Fruit fly (Drosophila melanogaster): ENCODE results near the gene CG8927.

CG8927 gene

dm6 chr3R:16230080-16230670 lies 49.4 kb downstream of the CG8927 start (continued):
- no peak for TF ChIP-seq prd (optimal IDR thresholded peaks at IDR 0.05)
- TF ChIP-seq prd (GFP tag; IDR thresholded peaks at IDR 0.05), result no peak
- TF ChIP-seq CG17328 (GFP tag; IDR thresholded peaks at IDR 0.05), result no peak
- TF ChIP-seq chn (GFP tag; optimal IDR thresholded peaks at IDR 0.05), result no peak
- no peak for TF ChIP-seq CG7786 (GFP tag; optimal IDR thresholded peaks at IDR 0.05)
- TF ChIP-seq CG3995 (GFP tag; optimal IDR thresholded peaks at IDR 0.05), result no peak
- TF ChIP-seq otp (GFP tag; IDR thresholded peaks at IDR 0.05), result no peak
- TF ChIP-seq sqz (GFP tag; optimal IDR thresholded peaks at IDR 0.05), result peak; percentile 46
- peak; percentile 7 for TF ChIP-seq ERR (GFP tag; optimal IDR thresholded peaks at IDR 0.05)
- no peak for TF ChIP-seq CG14965 (GFP tag; optimal IDR thresholded peaks at IDR 0.05; ENCODE audit: borderline replicate concordance)
- TF ChIP-seq ara (GFP tag; IDR thresholded peaks at IDR 0.05), result no peak
- TF ChIP-seq caup (GFP tag; optimal IDR thresholded peaks at IDR 0.05; ENCODE audit: severe bottlenecking), result peak; percentile 22
- TF ChIP-seq CG9932 (GFP tag; IDR thresholded peaks at IDR 0.05), result no peak
- no peak for TF ChIP-seq Doc2 (GFP tag; IDR thresholded peaks at IDR 0.05)
- no peak for TF ChIP-seq Chrac-16 (GFP tag; optimal IDR thresholded peaks at IDR 0.05)
- no peak for TF ChIP-seq Oli (tag; optimal IDR thresholded peaks at IDR 0.05)
- TF ChIP-seq CG33557 (GFP tag; optimal IDR thresholded peaks at IDR 0.05), result no peak
- no peak for TF ChIP-seq TFAM (GFP tag; optimal IDR thresholded peaks at IDR 0.05)
- no peak for TF ChIP-seq Fer2 (tag; optimal IDR thresholded peaks at IDR 0.05)
- no peak for TF ChIP-seq D19A (tag; optimal IDR thresholded peaks at IDR 0.05)
- no peak for TF ChIP-seq CG2889 (GFP tag; IDR thresholded peaks at IDR 0.05)
- peak; percentile 57 for TF ChIP-seq CG7987 (GFP tag; optimal IDR thresholded peaks at IDR 0.05)
- no peak for TF ChIP-seq CG34422 (GFP tag; IDR thresholded peaks at IDR 0.05)
- no peak for TF ChIP-seq CG13123 (GFP tag; optimal IDR thresholded peaks at IDR 0.05)
- no peak for TF ChIP-seq Asciz (GFP tag; optimal IDR thresholded peaks at IDR 0.05)
- TF ChIP-seq ato (GFP tag; IDR thresholded peaks at IDR 0.05; ENCODE audit: partially characterized antibody), result no peak
- TF ChIP-seq CG15269 (tag; optimal IDR thresholded peaks at IDR 0.05), result peak; percentile 16
- TF ChIP-seq CG8924 (tag; optimal IDR thresholded peaks at IDR 0.05), result no peak
- no peak for TF ChIP-seq Kr (GFP tag; optimal IDR thresholded peaks at IDR 0.05)
- TF ChIP-seq CG9437 (GFP tag; optimal IDR thresholded peaks at IDR 0.05), result no peak
- no peak for TF ChIP-seq CG2202 (tag; optimal IDR thresholded peaks at IDR 0.05)
- TF ChIP-seq CG3065 (GFP tag; optimal IDR thresholded peaks at IDR 0.05), result no peak
- TF ChIP-seq vfl (GFP tag; optimal IDR thresholded peaks at IDR 0.05), result no peak
- TF ChIP-seq CG6683 (GFP tag; optimal IDR thresholded peaks at IDR 0.05), result no peak
- no peak for TF ChIP-seq Trl (optimal IDR thresholded peaks at IDR 0.05)
- TF ChIP-seq Trl (GFP tag; optimal IDR thresholded peaks at IDR 0.05), result no peak
- TF ChIP-seq lov (optimal IDR thresholded peaks at IDR 0.05), result no peak
- no peak for TF ChIP-seq lov (GFP tag; IDR thresholded peaks at IDR 0.05)
- TF ChIP-seq CG11456 (GFP tag; IDR thresholded peaks at IDR 0.05), result no peak
- TF ChIP-seq sd (tag; optimal IDR thresholded peaks at IDR 0.05), result peak; percentile 97
- TF ChIP-seq CG33213 (GFP tag; optimal IDR thresholded peaks at IDR 0.05), result peak; percentile 4
- no peak for TF ChIP-seq stc (GFP tag; IDR thresholded peaks at IDR 0.05)
- TF ChIP-seq CG10147 (GFP tag; optimal IDR thresholded peaks at IDR 0.05), result peak; percentile 3
- peak; percentile 2 for TF ChIP-seq lilli (GFP tag; optimal IDR thresholded peaks at IDR 0.05)
- TF ChIP-seq bowl (GFP tag; IDR thresholded peaks at IDR 0.05), result no peak
- no peak for TF ChIP-seq ewg (GFP tag; optimal IDR thresholded peaks at IDR 0.05)
- TF ChIP-seq Ravus (GFP tag; IDR thresholded peaks at IDR 0.05), result no peak
- TF ChIP-seq CG16813 (GFP tag; IDR thresholded peaks at IDR 0.05; ENCODE audit: partially characterized antibody), result no peak
- TF ChIP-seq CG6765 (GFP tag; optimal IDR thresholded peaks at IDR 0.05), result no peak
- TF ChIP-seq CG5245 (GFP tag; optimal IDR thresholded peaks at IDR 0.05), result no peak
- TF ChIP-seq CG11247 (GFP tag; IDR thresholded peaks at IDR 0.05), result no peak
- peak; percentile 3 for TF ChIP-seq gsb-n (tag; optimal IDR thresholded peaks at IDR 0.05)
